Fruit fly (Drosophila melanogaster): ENCODE results near the gene CG13928.

dm6 chr3L:1653752-1654151, 25.6 kb upstream of the CG13928 start:
- TF ChIP-seq topi (GFP tag; optimal IDR thresholded peaks at IDR 0.05) (no peak), salr (GFP tag; optimal IDR thresholded peaks at IDR 0.05) (no peak), Hr4 (GFP tag; optimal IDR thresholded peaks at IDR 0.05) (no peak), ss (GFP tag; optimal IDR thresholded peaks at IDR 0.05) (no peak), dsx (GFP tag; optimal IDR thresholded peaks at IDR 0.05; ENCODE audit: poor library complexity, severe bottlenecking) (no peak), spab (GFP tag; optimal IDR thresholded peaks at IDR 0.05) (no peak)

All from whole organism, prepupa.